Fruit fly (Drosophila melanogaster): Measurements from ENCODE around the gene Mst84B.
A peak's percentile ranks its signal among the peaks of the same experiment; 100 is the strongest.

Gene Mst84B

dm6 chr3R:7093592-7093991, 31.6 kb downstream of the Mst84B start (continued):
- TF ChIP-seq Fer1 (GFP tag; optimal IDR thresholded peaks at IDR 0.05) (peak; percentile 8), Scr (GFP tag; IDR thresholded peaks at IDR 0.05; ENCODE audit: partially characterized antibody) (peak; percentile 45), Gug (GFP tag; IDR thresholded peaks at IDR 0.05) (peak; percentile 22; the same call in 1 of the 4 replicates), CG31441 (GFP tag; IDR thresholded peaks at IDR 0.05) (peak; percentile 71), hkb (optimal IDR thresholded peaks at IDR 0.05) (no peak), hkb (GFP tag; IDR thresholded peaks at IDR 0.05) (0 out of 2 replicates have a peak, but pooled peaks have one; percentile 14), wor (GFP tag; IDR thresholded peaks at IDR 0.05) (no peak), Trl (optimal IDR thresholded peaks at IDR 0.05) (no peak), Trl (GFP tag; optimal IDR thresholded peaks at IDR 0.05) (no peak), Ravus (GFP tag; IDR thresholded peaks at IDR 0.05) (no peak), lilli (GFP tag; optimal IDR thresholded peaks at IDR 0.05) (peak; percentile 53), CG17328 (GFP tag; IDR thresholded peaks at IDR 0.05) (no peak), CHES-1-like (GFP tag; optimal IDR thresholded peaks at IDR 0.05) (no peak), Ptx1 (GFP tag; IDR thresholded peaks at IDR 0.05) (peak; percentile 14; the same call in 1 of the 2 replicates), CG10979 (tag; optimal IDR thresholded peaks at IDR 0.05) (peak; percentile 22), hb (GFP tag; IDR thresholded peaks at IDR 0.05; ENCODE audit: partially characterized antibody) (no peak), CG9215 (GFP tag; IDR thresholded peaks at IDR 0.05) (peak; percentile 16; the same call in 1 of the 2 replicates), CG2116 (GFP tag; optimal IDR thresholded peaks at IDR 0.05) (peak; percentile 30), Max (GFP tag; optimal IDR thresholded peaks at IDR 0.05) (peak; percentile 24), CG4282 (GFP tag; optimal IDR thresholded peaks at IDR 0.05) (no peak), Chrac-16 (GFP tag; optimal IDR thresholded peaks at IDR 0.05) (peak; percentile 12), kni (GFP tag; optimal IDR thresholded peaks at IDR 0.05) (no peak), sqz (GFP tag; optimal IDR thresholded peaks at IDR 0.05) (no peak), CG9932 (GFP tag; IDR thresholded peaks at IDR 0.05) (peak; percentile 60; the same call in 1 of the 2 replicates), Ets97D (GFP tag; optimal IDR thresholded peaks at IDR 0.05) (peak; percentile 7), pzg (GFP tag; optimal IDR thresholded peaks at IDR 0.05) (peak; percentile 32), Dll (GFP tag; IDR thresholded peaks at IDR 0.05; ENCODE audit: partially characterized antibody) (peak; percentile 34; the same call in 2 of the 4 replicates), phol (tag; optimal IDR thresholded peaks at IDR 0.05) (peak; percentile 22), tgo (GFP tag; IDR thresholded peaks at IDR 0.05) (peak; percentile 23; the same call in 1 of the 3 replicates), zen (tag; optimal IDR thresholded peaks at IDR 0.05) (peak; percentile 1), slbo (GFP tag; IDR thresholded peaks at IDR 0.05) (peak; percentile 61), Atf3 (GFP tag; optimal IDR thresholded peaks at IDR 0.05) (no peak), row (GFP tag; IDR thresholded peaks at IDR 0.05) (peak; percentile 91), CG10366 (GFP tag; IDR thresholded peaks at IDR 0.05) (peak; percentile 16; the same call in 1 of the 2 replicates), CG1792 (GFP tag; optimal IDR thresholded peaks at IDR 0.05) (no peak), CG16863 (GFP tag; optimal IDR thresholded peaks at IDR 0.05) (no peak), unc-4 (GFP tag; IDR thresholded peaks at IDR 0.05; ENCODE audit: partially characterized antibody) (0 out of 2 replicates have a peak, but pooled peaks have one; percentile 14), CG13287 (GFP tag; IDR thresholded peaks at IDR 0.05; ENCODE audit: partially characterized antibody) (peak; percentile 36; the same call in 1 of the 2 replicates), CG14014 (GFP tag; IDR thresholded peaks at IDR 0.05) (peak; percentile 26; the same call in 1 of the 2 replicates), CG11560 (tag; IDR thresholded peaks at IDR 0.05) (no peak), CG30431 (GFP tag; optimal IDR thresholded peaks at IDR 0.05) (no peak), CG6254 (GFP tag; optimal IDR thresholded peaks at IDR 0.05) (peak; percentile 10), CG14710 (tag; optimal IDR thresholded peaks at IDR 0.05) (peak; percentile 30), amos (GFP tag; IDR thresholded peaks at IDR 0.05; ENCODE audit: partially characterized antibody) (peak; percentile 37; the same call in 1 of the 2 replicates), Dad (GFP tag; optimal IDR thresholded peaks at IDR 0.05) (no peak), jumu (GFP tag; optimal IDR thresholded peaks at IDR 0.05) (no peak), CG34422 (GFP tag; IDR thresholded peaks at IDR 0.05) (0 out of 3 replicates have a peak, but pooled peaks have one; percentile 32), CG11504 (tag; optimal IDR thresholded peaks at IDR 0.05) (peak; percentile 46), ewg (GFP tag; optimal IDR thresholded peaks at IDR 0.05) (no peak), Med (GFP tag) (peak; percentile 66), Mes4 (GFP tag; optimal IDR thresholded peaks at IDR 0.05) (no peak)

All from whole organism, embryonic.